Fruit fly (Drosophila melanogaster) Kc167 (cell line): ENCODE measurements around the gene CG4374.

Experiments
- Myc ChIP-seq: fragments of >200 bp; optimal IDR thresholded peaks from 2 replicates; lab custom pipeline; 2017; ENCODE audit warnings: missing external identifiers
- Sin3A ChIP-seq: fragments of >200 bp; optimal IDR thresholded peaks from 2 replicates; lab custom pipeline; 2018; ENCODE audit warnings: missing external identifiers
- h ChIP-seq: fragments of >200 bp; optimal IDR thresholded peaks from 3 replicates; lab custom pipeline; 2018; ENCODE audit warnings: missing external identifiers
- insv ChIP-seq: fragments of >200 bp; optimal IDR thresholded peaks from 3 replicates; lab custom pipeline; 2018; ENCODE audit warnings: missing external identifiers
- psq ChIP-seq: fragments of >200 bp; optimal IDR thresholded peaks from 2 replicates; lab custom pipeline; 2017; ENCODE audit warnings: missing external identifiers
- ttk ChIP-seq: sonication (Bioruptor generic); optimal IDR thresholded peaks from 2 replicates; lab custom pipeline; 2017; ENCODE audit warnings: missing external identifiers

CG4374 gene

dm6 chr3R:23487201-23487600 is 15.1 kb upstream of the CG4374 start, which contains the start of gene Ir94h:
TSS of gene Ir94h (plus strand) at chr3R:23487501.
- TF ChIP-seq Myc (lab: Kevin White, UChicago), result no peak
- no peak for TF ChIP-seq psq (lab: Kevin White, UChicago)
- TF ChIP-seq h (lab: Kevin White, UChicago), result no peak
- TF ChIP-seq Sin3A (lab: Kevin White, UChicago), result no peak
- no peak for TF ChIP-seq ttk
- no peak for TF ChIP-seq insv (lab: Kevin White, UChicago)

- TF ChIP-seq Sin3A (lab: Kevin White, UChicago) (no peak), insv (lab: Kevin White, UChicago) (no peak), psq (lab: Kevin White, UChicago) (no peak), h (lab: Kevin White, UChicago) (no peak), ttk (no peak), Myc (lab: Kevin White, UChicago) (no peak)
Measured at dm6 chr3R:23486743-23487142, 14.7 kb upstream of the CG4374 start.

dm6 chr3R:23483563-23483962 is 11.5 kb upstream of the CG4374 start, which contains the start of gene Ir94g:
TSS of gene Ir94g (plus strand) at chr3R:23483863.
- TF ChIP-seq psq (lab: Kevin White, UChicago) (no peak), Sin3A (lab: Kevin White, UChicago) (no peak), ttk (no peak), Myc (lab: Kevin White, UChicago) (no peak), insv (lab: Kevin White, UChicago) (no peak), h (lab: Kevin White, UChicago) (no peak)

- TF ChIP-seq psq (lab: Kevin White, UChicago) (no peak), ttk (no peak), Myc (lab: Kevin White, UChicago) (no peak), Sin3A (lab: Kevin White, UChicago) (no peak), h (lab: Kevin White, UChicago) (no peak), insv (lab: Kevin White, UChicago) (no peak)
Measured at dm6 chr3R:23481249-23481915, 9.3 kb upstream of the CG4374 start, which contains the start of gene Ir94f. TSS of gene Ir94f (plus strand) at chr3R:23481865.

- TF ChIP-seq psq (lab: Kevin White, UChicago), result no peak
Measured at dm6 chr3R:23476085-23476484, 4.0 kb upstream of the CG4374 start.

- TF ChIP-seq psq (lab: Kevin White, UChicago) (no peak), insv (lab: Kevin White, UChicago) (no peak), h (lab: Kevin White, UChicago) (no peak), Myc (lab: Kevin White, UChicago) (no peak), Sin3A (lab: Kevin White, UChicago) (no peak), ttk (no peak)
Measured at dm6 chr3R:23460667-23461066, 11.4 kb downstream of the CG4374 start.

- TF ChIP-seq psq (lab: Kevin White, UChicago), result no peak
- TF ChIP-seq h (lab: Kevin White, UChicago), result no peak
- no peak for TF ChIP-seq ttk
- no peak for TF ChIP-seq Sin3A (lab: Kevin White, UChicago)
- no peak for TF ChIP-seq insv (lab: Kevin White, UChicago)
- TF ChIP-seq Myc (lab: Kevin White, UChicago), result no peak
Measured at dm6 chr3R:23455866-23456265, 16.2 kb downstream of the CG4374 start.

- TF ChIP-seq psq (lab: Kevin White, UChicago) (no peak), h (lab: Kevin White, UChicago) (no peak), Sin3A (lab: Kevin White, UChicago) (no peak), Myc (lab: Kevin White, UChicago) (no peak), ttk (no peak), insv (lab: Kevin White, UChicago) (no peak)
Measured at dm6 chr3R:23445249-23445916, 26.7 kb downstream of the CG4374 start.

- TF ChIP-seq ttk, result no peak
- no peak for TF ChIP-seq Myc (lab: Kevin White, UChicago)
- no peak for TF ChIP-seq insv (lab: Kevin White, UChicago)
- TF ChIP-seq psq (lab: Kevin White, UChicago), result no peak
- TF ChIP-seq Sin3A (lab: Kevin White, UChicago), result no peak
- TF ChIP-seq h (lab: Kevin White, UChicago), result no peak
Measured at dm6 chr3R:23438184-23438787, 33.8 kb downstream of the CG4374 start.

dm6 chr3R:23431355-23431754 is 40.7 kb downstream of the CG4374 start:
- TF ChIP-seq psq (lab: Kevin White, UChicago) (no peak), Sin3A (lab: Kevin White, UChicago) (no peak), insv (lab: Kevin White, UChicago) (no peak), ttk (no peak), h (lab: Kevin White, UChicago) (no peak), Myc (lab: Kevin White, UChicago) (no peak)

- TF ChIP-seq psq (lab: Kevin White, UChicago), result no peak
- no peak for TF ChIP-seq insv (lab: Kevin White, UChicago)
- TF ChIP-seq ttk, result no peak
- TF ChIP-seq Sin3A (lab: Kevin White, UChicago), result no peak
- no peak for TF ChIP-seq Myc (lab: Kevin White, UChicago)
- no peak for TF ChIP-seq h (lab: Kevin White, UChicago)
Measured at dm6 chr3R:23425929-23426328, 46.1 kb downstream of the CG4374 start, which contains the start of gene CG43694. TSS of gene CG43694 (minus strand) at chr3R:23426029.
